Fruit fly (Drosophila melanogaster): ENCODE results near the gene Loxl1.
A peak's percentile ranks its signal among the peaks of the same experiment; 100 is the strongest.

Gene Loxl1

DNA sequence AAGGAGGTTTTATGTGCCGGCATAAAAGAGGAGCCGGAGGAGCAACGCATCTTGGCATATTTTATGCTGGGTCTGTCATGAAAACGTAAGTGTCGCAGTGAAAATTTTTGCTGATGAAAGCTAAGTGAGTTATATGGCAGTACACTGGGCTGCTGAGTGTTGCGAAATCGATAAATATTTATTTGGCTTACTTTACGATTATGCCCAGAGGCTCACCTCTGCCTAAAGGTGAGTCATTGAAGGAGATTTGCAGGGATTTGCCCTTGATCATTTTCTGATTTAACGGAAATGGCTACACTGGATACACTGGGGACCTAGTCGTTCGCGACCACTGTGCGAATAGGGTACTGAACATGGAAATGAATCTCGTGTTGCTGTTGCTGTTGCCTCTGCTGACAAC, 19.7 kb downstream of the Loxl1 start:
- TF ChIP-seq CG6854 (GFP tag; optimal IDR thresholded peaks at IDR 0.05) (no peak), Sox102F (GFP tag; optimal IDR thresholded peaks at IDR 0.05) (no peak), Eip93F (GFP tag; optimal IDR thresholded peaks at IDR 0.05) (no peak), dsx (GFP tag; optimal IDR thresholded peaks at IDR 0.05; ENCODE audit: poor library complexity, severe bottlenecking) (no peak), CG11762 (GFP tag; optimal IDR thresholded peaks at IDR 0.05; ENCODE audit: insufficient read depth) (no peak), lz (GFP tag; optimal IDR thresholded peaks at IDR 0.05) (no peak), fkh (GFP tag; optimal IDR thresholded peaks at IDR 0.05) (no peak), salr (GFP tag; optimal IDR thresholded peaks at IDR 0.05) (no peak), CG4318 (GFP tag; optimal IDR thresholded peaks at IDR 0.05) (peak; percentile 26), CG8119 (GFP tag; IDR thresholded peaks at IDR 0.05) (peak; percentile 55; the same call in 2 of the 3 replicates), Eip75B (GFP tag; optimal IDR thresholded peaks at IDR 0.05) (no peak), CG3919 (GFP tag; optimal IDR thresholded peaks at IDR 0.05) (peak; percentile 19), CG9139 (GFP tag; optimal IDR thresholded peaks at IDR 0.05) (no peak), cyc (GFP tag; optimal IDR thresholded peaks at IDR 0.05) (no peak), Eip78C (GFP tag) (peak; percentile 50), topi (GFP tag; optimal IDR thresholded peaks at IDR 0.05) (no peak), CG7368 (GFP tag; optimal IDR thresholded peaks at IDR 0.05) (no peak), OdsH (GFP tag; optimal IDR thresholded peaks at IDR 0.05) (peak; percentile 13), CG15336 (GFP tag; IDR thresholded peaks at IDR 0.05) (peak; percentile 48; the same call in 1 of the 2 replicates), Sox15 (GFP tag; optimal IDR thresholded peaks at IDR 0.05) (no peak), CG16779 (tag; optimal IDR thresholded peaks at IDR 0.05) (no peak), dac (GFP tag; optimal IDR thresholded peaks at IDR 0.05) (no peak), CG32006 (GFP tag; optimal IDR thresholded peaks at IDR 0.05) (peak; percentile 59), fd85E (GFP tag; optimal IDR thresholded peaks at IDR 0.05) (no peak), CG6276 (GFP tag; optimal IDR thresholded peaks at IDR 0.05) (peak; percentile 45), CG3032 (tag; optimal IDR thresholded peaks at IDR 0.05) (no peak), CG6163 (GFP tag; IDR thresholded peaks at IDR 0.05) (no peak), eg (GFP tag; IDR thresholded peaks at IDR 0.05) (no peak), CG6808 (GFP tag; optimal IDR thresholded peaks at IDR 0.05) (no peak), CG1621 (tag; optimal IDR thresholded peaks at IDR 0.05) (no peak), CG8319 (GFP tag; optimal IDR thresholded peaks at IDR 0.05) (no peak), CG10669 (GFP tag; optimal IDR thresholded peaks at IDR 0.05) (no peak), Lpt (GFP tag; optimal IDR thresholded peaks at IDR 0.05) (no peak), CG11294 (GFP tag; IDR thresholded peaks at IDR 0.05) (peak; percentile 14; the same call in 1 of the 2 replicates), Hr38 (GFP tag; optimal IDR thresholded peaks at IDR 0.05) (no peak), Gug (GFP tag; IDR thresholded peaks at IDR 0.05) (no peak), Smox (GFP tag; optimal IDR thresholded peaks at IDR 0.05) (no peak), Hr4 (GFP tag; optimal IDR thresholded peaks at IDR 0.05) (peak; percentile 69), esn (GFP tag; optimal IDR thresholded peaks at IDR 0.05) (no peak), CG10631 (GFP tag; optimal IDR thresholded peaks at IDR 0.05) (no peak), Met (GFP tag; optimal IDR thresholded peaks at IDR 0.05) (no peak), acj6 (GFP tag; optimal IDR thresholded peaks at IDR 0.05) (no peak), pdm3 (GFP tag; optimal IDR thresholded peaks at IDR 0.05) (peak; percentile 13), fd59A (GFP tag; optimal IDR thresholded peaks at IDR 0.05) (no peak), achi (GFP tag; optimal IDR thresholded peaks at IDR 0.05) (peak; percentile 13), CG34406 (GFP tag; optimal IDR thresholded peaks at IDR 0.05) (no peak), Hr39 (GFP tag; optimal IDR thresholded peaks at IDR 0.05) (peak; percentile 32), svp (GFP tag) (peak; percentile 67), CG8632 (GFP tag; optimal IDR thresholded peaks at IDR 0.05) (no peak), Ets21C (GFP tag; optimal IDR thresholded peaks at IDR 0.05) (no peak), CG31627 (GFP tag; optimal IDR thresholded peaks at IDR 0.05) (no peak), CG11902 (GFP tag; optimal IDR thresholded peaks at IDR 0.05) (no peak), ss (GFP tag; optimal IDR thresholded peaks at IDR 0.05) (no peak)

Data from whole organism, prepupa.